Worm (Caenorhabditis elegans): ENCODE results near the gene C45G9.4.

The C45G9.4 gene

ce11 chrIII:5083304-5083703, 20.8 kb downstream of the C45G9.4 start (continued):
- TF ChIP-seq ztf-6 (GFP tag; IDR thresholded peaks at IDR 0.05) (no peak), madf-10 (tag; optimal IDR thresholded peaks at IDR 0.05) (peak; percentile 2)

DNA sequence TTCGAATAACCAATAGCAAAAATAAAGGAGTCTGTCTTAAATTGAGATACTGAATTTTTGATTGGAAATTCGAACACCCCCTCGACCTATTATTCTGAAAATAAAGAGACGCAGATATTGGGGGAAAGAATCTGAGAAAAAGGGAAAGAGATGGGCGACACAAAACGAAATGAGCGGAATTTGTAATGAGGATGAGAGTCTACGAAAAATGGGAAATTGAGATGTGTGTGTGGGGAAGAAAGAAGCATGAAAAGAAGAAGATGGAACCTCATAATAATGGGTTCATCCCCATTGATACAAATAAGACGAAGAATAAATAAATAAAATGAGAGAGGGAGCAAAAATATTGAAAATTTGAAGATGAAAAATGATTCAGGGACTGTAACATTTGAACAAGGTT, 23.0 kb downstream of the C45G9.4 start, which contains the start of gene cah-1:
cah-1 (minus strand) TSS at position 101 of the 400 bp plus-strand sequence.
- no peak for TF ChIP-seq madf-8 (GFP tag; conservative IDR thresholded peaks at IDR 0.05)
- no peak for TF ChIP-seq F23B12.7 (tag; optimal IDR thresholded peaks at IDR 0.05; ENCODE audit: insufficient read depth)
- no peak for TF ChIP-seq nfyb-1 (GFP tag; IDR thresholded peaks at IDR 0.05)
- TF ChIP-seq tbx-9 (tag; optimal IDR thresholded peaks at IDR 0.05; ENCODE audit: borderline replicate concordance), result no peak
- TF ChIP-seq nhr-27 (tag; optimal IDR thresholded peaks at IDR 0.05), result no peak
- no peak for TF ChIP-seq nhr-179 (tag; optimal IDR thresholded peaks at IDR 0.05)
- no peak for TF ChIP-seq snpc-4 (GFP tag; optimal IDR thresholded peaks at IDR 0.05)
- no peak for TF ChIP-seq snpc-4 (tag; optimal IDR thresholded peaks at IDR 0.05)
- TF ChIP-seq sea-2 (GFP tag; IDR thresholded peaks at IDR 0.05), result no peak
- TF ChIP-seq D2030.7 (GFP tag; IDR thresholded peaks at IDR 0.05), result no peak
- TF ChIP-seq Y56A3A.18 (GFP tag; IDR thresholded peaks at IDR 0.05), result no peak
- no peak for TF ChIP-seq egrh-3 (GFP tag; IDR thresholded peaks at IDR 0.05)
- TF ChIP-seq lin-26 (GFP tag; IDR thresholded peaks at IDR 0.05), result no peak
- TF ChIP-seq tlf-1 (GFP tag; optimal IDR thresholded peaks at IDR 0.05), result no peak
- TF ChIP-seq dox-1 (GFP tag; IDR thresholded peaks at IDR 0.05), result no peak
- no peak for TF ChIP-seq cebp-1 (GFP tag; IDR thresholded peaks at IDR 0.05)
- no peak for TF ChIP-seq cebp-1 (tag; optimal IDR thresholded peaks at IDR 0.05)
- TF ChIP-seq B0261.1 (tag; optimal IDR thresholded peaks at IDR 0.05), result no peak
- TF ChIP-seq rcor-1 (GFP tag; IDR thresholded peaks at IDR 0.05), result no peak
- no peak for TF ChIP-seq ceh-40 (GFP tag; IDR thresholded peaks at IDR 0.05)
- TF ChIP-seq madf-10 (tag; optimal IDR thresholded peaks at IDR 0.05), result no peak
- TF ChIP-seq repo-1 (tag; optimal IDR thresholded peaks at IDR 0.05), result no peak

ce11 chrIII:5089489-5089888, 27.0 kb downstream of the C45G9.4 start:
- TF ChIP-seq F33H1.4 (GFP tag; IDR thresholded peaks at IDR 0.05) (no peak), ztf-28 (GFP tag; IDR thresholded peaks at IDR 0.05) (no peak), mes-4 (tag; optimal IDR thresholded peaks at IDR 0.05) (no peak), egl-18 (GFP tag; IDR thresholded peaks at IDR 0.05) (no peak), F57C9.4 (tag; optimal IDR thresholded peaks at IDR 0.05) (no peak), gei-17 (GFP tag; optimal IDR thresholded peaks at IDR 0.05) (no peak), madf-8 (GFP tag; conservative IDR thresholded peaks at IDR 0.05) (no peak)

DNA sequence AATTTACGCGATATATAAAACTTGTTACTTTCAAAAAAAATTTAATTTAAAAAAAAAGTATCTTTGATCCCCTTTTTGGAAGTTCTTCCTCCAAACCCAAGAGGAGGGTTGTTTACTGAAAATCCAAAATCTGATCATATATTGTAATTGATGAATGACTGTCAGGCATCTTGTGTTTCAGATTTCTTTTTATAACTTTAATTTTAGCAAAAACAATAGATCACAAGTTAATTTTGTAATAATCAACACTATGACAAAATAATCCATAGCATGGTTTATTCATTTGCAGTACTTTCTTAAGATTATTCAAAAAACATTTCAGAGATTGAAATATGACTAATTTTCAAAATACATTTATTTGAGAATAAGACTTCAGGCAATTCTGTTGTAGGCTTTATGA, 29.8 kb downstream of the C45G9.4 start:
- TF ChIP-seq lsl-1 (GFP tag; optimal IDR thresholded peaks at IDR 0.05) (no peak), ama-1 (optimal IDR thresholded peaks at IDR 0.05) (no peak), ama-1 (GFP tag; optimal IDR thresholded peaks at IDR 0.05) (no peak), F57C9.4 (tag; optimal IDR thresholded peaks at IDR 0.05) (no peak), tlf-1 (GFP tag; optimal IDR thresholded peaks at IDR 0.05) (no peak), ekl-4 (GFP tag; IDR thresholded peaks at IDR 0.05) (no peak), ztf-25 (GFP tag; IDR thresholded peaks at IDR 0.05) (no peak), egl-44 (GFP tag; IDR thresholded peaks at IDR 0.05) (no peak)

ce11 chrIII:5094506-5094905, 32.0 kb downstream of the C45G9.4 start, which contains the start of gene F54D8.10:
Gene F54D8.10 (plus strand): TSS chrIII:5094806.
- no peak for TF ChIP-seq madf-3 (GFP tag; IDR thresholded peaks at IDR 0.05)
- TF ChIP-seq lin-26 (GFP tag; IDR thresholded peaks at IDR 0.05), result no peak
- TF ChIP-seq nfya-1 (tag; optimal IDR thresholded peaks at IDR 0.05; ENCODE audit: borderline replicate concordance, insufficient read depth), result no peak
- TF ChIP-seq tbx-9 (tag; optimal IDR thresholded peaks at IDR 0.05; ENCODE audit: borderline replicate concordance), result no peak
- no peak for TF ChIP-seq K11D2.4 (GFP tag; IDR thresholded peaks at IDR 0.05)
- no peak for TF ChIP-seq nhr-120 (GFP tag; IDR thresholded peaks at IDR 0.05)
- no peak for TF ChIP-seq ztf-26 (tag; optimal IDR thresholded peaks at IDR 0.05)
- TF ChIP-seq die-1 (tag; optimal IDR thresholded peaks at IDR 0.05), result no peak
- TF ChIP-seq ztf-25 (GFP tag; IDR thresholded peaks at IDR 0.05), result no peak
- TF ChIP-seq B0261.1 (tag; optimal IDR thresholded peaks at IDR 0.05), result no peak
- no peak for TF ChIP-seq sptf-2 (GFP tag; optimal IDR thresholded peaks at IDR 0.05)
- TF ChIP-seq bed-1 (GFP tag; IDR thresholded peaks at IDR 0.05), result no peak
- no peak for TF ChIP-seq ekl-4 (GFP tag; IDR thresholded peaks at IDR 0.05)
- no peak for TF ChIP-seq ztf-28 (GFP tag; IDR thresholded peaks at IDR 0.05)
- TF ChIP-seq lir-1 (GFP tag; conservative IDR thresholded peaks at IDR 0.05), result no peak
- no peak for TF ChIP-seq ets-4 (GFP tag; optimal IDR thresholded peaks at IDR 0.05)
